Worm (Caenorhabditis elegans) whole organism, L4 larva: Measurements from ENCODE around the gene F22B7.3.
A peak's percentile ranks its signal among the peaks of the same experiment; 100 is the strongest.

Experiments
- D1046.2 ChIP-seq: fragments of 200-800 bp; sonication (Bioruptor generic); IDR thresholded peaks from 2 replicates; pipeline ENCODE4 v1.3.6; 2022; ENCODE audit warnings: missing genetic modification characterization, missing compliant biosample characterization
- F37D6.2 ChIP-seq: sonication (generic microtip); optimal IDR thresholded peaks from 2 replicates; lab custom pipeline; 2016; ENCODE audit warnings: mild to moderate bottlenecking, missing genetic modification characterization, missing compliant biosample characterization
- F49E8.2 ChIP-seq: sonication (generic microtip); optimal IDR thresholded peaks from 2 replicates; lab custom pipeline; 2016; ENCODE audit warnings: missing compliant biosample characterization, mild to moderate bottlenecking, missing genetic modification characterization, borderline replicate concordance
- T20F7.1 ChIP-seq: fragments of 200-800 bp; sonication (Bioruptor generic); optimal IDR thresholded peaks from 2 replicates; lab custom pipeline; 2018; ENCODE audit warnings: mild to moderate bottlenecking, missing genetic modification characterization, missing compliant biosample characterization
- Y48G9A.11 ChIP-seq: fragments of 200-800 bp; sonication (Bioruptor generic); IDR thresholded peaks from 2 replicates; pipeline ENCODE4 v1.3.6; 2022; ENCODE audit warnings: missing genetic modification reagents, missing genetic modification characterization, missing compliant biosample characterization
- ZK546.5 ChIP-seq, 2 experiments: sonication (generic microtip); optimal IDR thresholded peaks; 2 replicates each; lab custom pipeline; 2017; ENCODE audit warnings: missing biosample characterization in 2 of 2, missing genetic modification characterization in 2 of 2
- aha-1 ChIP-seq: fragments of 150-350 bp; peaks from one replicate; lab custom pipeline; 2014; ENCODE audit warnings: missing biosample characterization, missing genetic modification characterization
- arid-1 ChIP-seq: fragments of 200-800 bp; sonication (Bioruptor generic); conservative IDR thresholded peaks from 2 replicates; pipeline ENCODE4 v1.3.6; 2022; ENCODE audit warnings: missing genetic modification reagents, missing genetic modification characterization, missing compliant biosample characterization
- daf-16 ChIP-seq, 3 experiments: sonication (generic microtip); optimal IDR thresholded peaks; 2 replicates each; lab custom pipeline; 2016 to 2017; ENCODE audit warnings: missing genetic modification characterization in 3 of 3, missing genetic modification reagents in 3 of 3, mild to moderate bottlenecking in 2 of 3, missing compliant biosample characterization in 2 of 3, missing biosample characterization in 1 of 3, moderate library complexity in 1 of 3
- dmd-8 ChIP-seq: fragments of 200-800 bp; sonication (Bioruptor generic); IDR thresholded peaks from 2 replicates; pipeline ENCODE4 v1.3.6; 2022; ENCODE audit warnings: missing genetic modification characterization, missing compliant biosample characterization
- dpl-1 ChIP-seq: fragments of 150-350 bp; optimal IDR thresholded peaks from 2 replicates; lab custom pipeline; 2014; ENCODE audit warnings: missing biosample characterization, missing genetic modification reagents, missing genetic modification characterization
- egl-43 ChIP-seq: fragments of 200-800 bp; sonication (Bioruptor generic); IDR thresholded peaks from 2 replicates; pipeline ENCODE4 v1.3.6; 2022; ENCODE audit warnings: missing genetic modification reagents, missing genetic modification characterization, missing compliant biosample characterization
- hif-1 ChIP-seq, 2 experiments: sonication (generic microtip); optimal IDR thresholded peaks; 2 replicates each; lab custom pipeline; 2016 to 2017; ENCODE audit warnings: missing compliant biosample characterization in 2 of 2, missing genetic modification characterization in 2 of 2, missing genetic modification reagents in 2 of 2, missing genotype in 2 of 2, mild to moderate bottlenecking in 1 of 2
- hlh-30 ChIP-seq: sonication (generic microtip); optimal IDR thresholded peaks from 2 replicates; lab custom pipeline; 2017; ENCODE audit warnings: antibody characterized with exemption, mild to moderate bottlenecking, missing genetic modification characterization, missing compliant biosample characterization; ENCODE audit not compliant: insufficient read depth
- lin-1 ChIP-seq: fragments of 200-800 bp; sonication (Bioruptor generic); IDR thresholded peaks from 2 replicates; pipeline ENCODE4 v1.3.6; 2022; ENCODE audit warnings: missing genetic modification reagents, missing genetic modification characterization, missing compliant biosample characterization
- lin-38 ChIP-seq: fragments of 200-800 bp; sonication (Bioruptor generic); IDR thresholded peaks from 2 replicates; pipeline ENCODE4 v1.3.6; 2022; ENCODE audit warnings: missing genetic modification reagents, missing genetic modification characterization, missing compliant biosample characterization
- lir-3 ChIP-seq: sonication (generic microtip); optimal IDR thresholded peaks from 2 replicates; lab custom pipeline; 2016; ENCODE audit warnings: mild to moderate bottlenecking, missing genetic modification characterization, missing compliant biosample characterization
- lsy-2 ChIP-seq, 2 experiments: fragments of 150-350 bp in 1 of 2; sonication (generic microtip) in 1 of 2; optimal IDR thresholded peaks; 2 replicates each; lab custom pipeline; 2014 to 2017; ENCODE audit warnings: missing biosample characterization in 2 of 2, missing genetic modification characterization in 2 of 2
- mep-1 ChIP-seq: fragments of 150-350 bp; sonication (generic microtip); optimal IDR thresholded peaks from 3 replicates; lab custom pipeline; 2014; ENCODE audit warnings: missing biosample characterization, missing genetic modification characterization
- mes-2 ChIP-seq: sonication (generic microtip); optimal IDR thresholded peaks from 2 replicates; lab custom pipeline; 2016; ENCODE audit warnings: missing genotype, mild to moderate bottlenecking, missing genetic modification characterization, missing compliant biosample characterization; ENCODE audit not compliant: poor library complexity, severe bottlenecking
- mxl-3 ChIP-seq: fragments of 200-800 bp; sonication (Bioruptor generic); optimal IDR thresholded peaks from 2 replicates; lab custom pipeline; 2018; ENCODE audit warnings: mild to moderate bottlenecking, missing genetic modification characterization, missing compliant biosample characterization
- nhr-237 ChIP-seq: sonication (generic microtip); optimal IDR thresholded peaks from 2 replicates; lab custom pipeline; 2017; ENCODE audit warnings: missing biosample characterization, missing genetic modification characterization
- nhr-28 ChIP-seq: fragments of 150-350 bp; optimal IDR thresholded peaks from 2 replicates; lab custom pipeline; 2014; ENCODE audit warnings: missing biosample characterization, missing genetic modification characterization
- nhr-41 ChIP-seq: fragments of 200-800 bp; sonication (Bioruptor generic); IDR thresholded peaks from 2 replicates; pipeline ENCODE4 v1.3.6; 2022; ENCODE audit warnings: missing genetic modification reagents, missing genetic modification characterization, missing compliant biosample characterization
- nhr-42 ChIP-seq: fragments of 200-800 bp; sonication (Bioruptor generic); IDR thresholded peaks from 2 replicates; pipeline ENCODE4 v1.3.6; 2022; ENCODE audit warnings: missing genetic modification characterization, missing compliant biosample characterization
- nhr-48 ChIP-seq: sonication (generic microtip); optimal IDR thresholded peaks from 2 replicates; lab custom pipeline; 2016; ENCODE audit warnings: mild to moderate bottlenecking, missing genetic modification characterization, missing compliant biosample characterization
- php-3 ChIP-seq: fragments of 200-800 bp; sonication (Bioruptor generic); IDR thresholded peaks from 2 replicates; pipeline ENCODE4 v1.3.6; 2022; ENCODE audit warnings: missing genetic modification reagents, missing genetic modification characterization, missing compliant biosample characterization
- saeg-2 ChIP-seq: fragments of 200-800 bp; sonication (Bioruptor generic); IDR thresholded peaks from 2 replicates; pipeline ENCODE4 v1.3.6; 2022; ENCODE audit warnings: missing genetic modification reagents, missing genetic modification characterization, missing compliant biosample characterization
- sdz-12 ChIP-seq: fragments of 200-800 bp; sonication (Bioruptor generic); optimal IDR thresholded peaks from 2 replicates; lab custom pipeline; 2018; ENCODE audit warnings: mild to moderate bottlenecking, missing genetic modification characterization, missing compliant biosample characterization
- set-16 ChIP-seq: fragments of 200-800 bp; sonication (Bioruptor generic); IDR thresholded peaks from 2 replicates; pipeline ENCODE4 v1.3.6; 2022; ENCODE audit warnings: missing genetic modification reagents, missing genetic modification characterization, missing compliant biosample characterization
- snpc-4 ChIP-seq: fragments of 150-350 bp; optimal IDR thresholded peaks from 2 replicates; lab custom pipeline; 2014; ENCODE audit warnings: missing biosample characterization, missing genetic modification characterization
- spr-1 ChIP-seq: sonication (generic microtip); optimal IDR thresholded peaks from 2 replicates; lab custom pipeline; 2016; ENCODE audit warnings: mild to moderate bottlenecking, missing genetic modification characterization, missing compliant biosample characterization
- unc-130 ChIP-seq: sonication (generic microtip); optimal IDR thresholded peaks from 2 replicates; lab custom pipeline; 2016; ENCODE audit warnings: missing genetic modification reagents, missing genetic modification characterization, missing compliant biosample characterization
- unc-62 ChIP-seq, 3 experiments: fragments of 150-350 bp in 1 of 3; sonication (generic microtip); optimal IDR thresholded peaks in 2 of 3; peaks in 1 of 3; 1 replicate in 1 of 3; 2 replicates in 2 of 3; lab custom pipeline; 2014 to 2017; ENCODE audit warnings: missing biosample characterization in 3 of 3, missing genetic modification characterization in 3 of 3, missing genetic modification reagents in 3 of 3, missing genotype in 1 of 3
- vab-7 ChIP-seq: fragments of 200-800 bp; sonication (Bioruptor generic); IDR thresholded peaks from 2 replicates; pipeline ENCODE4 v1.3.6; 2022; ENCODE audit warnings: missing genetic modification reagents, missing genetic modification characterization, missing compliant biosample characterization
- zfp-2 ChIP-seq: sonication (generic microtip); optimal IDR thresholded peaks from 2 replicates; lab custom pipeline; 2016; ENCODE audit warnings: mild to moderate bottlenecking, missing genetic modification characterization, missing compliant biosample characterization
- zip-2 ChIP-seq: fragments of 150-350 bp; optimal IDR thresholded peaks from 2 replicates; lab custom pipeline; 2014; ENCODE audit warnings: missing biosample characterization, missing genetic modification characterization
- ztf-11 ChIP-seq: fragments of 150-350 bp; optimal IDR thresholded peaks from 2 replicates; lab custom pipeline; 2014; ENCODE audit warnings: missing biosample characterization, missing genetic modification characterization

Gene F22B7.3

ce11 chrIII:8678371-8678770 lies 29.7 kb downstream of the F22B7.3 start (continued):
- TF ChIP-seq lin-1 (GFP tag; lab: Robert Waterston, UW) = peak; percentile 92
- peak; percentile 95 for TF ChIP-seq dmd-8 (GFP tag; lab: Robert Waterston, UW)
- TF ChIP-seq mxl-3 (GFP tag; lab: Kevin White, UChicago) = peak; percentile 62

- TF ChIP-seq ztf-11 (no peak), egl-43 (GFP tag; lab: Robert Waterston, UW) (no peak), lin-38 (GFP tag; lab: Robert Waterston, UW) (peak; percentile 60), vab-7 (no peak), F49E8.2 (tag; lab: Kevin White, UChicago) (no peak), spr-1 (no peak), hlh-30 (tag; lab: Kevin White, UChicago) (peak; percentile 22), zip-2 (tag; lab: Kevin White, UChicago) (no peak), lir-3 (tag; lab: Kevin White, UChicago) (no peak), sdz-12 (GFP tag; lab: Kevin White, UChicago) (no peak), zfp-2 (no peak), set-16 (GFP tag; lab: Robert Waterston, UW) (no peak), ZK546.5 (tag; optimal IDR thresholded peaks at IDR 0.05; lab: Kevin White, UChicago) (no peak), php-3 (GFP tag; lab: Robert Waterston, UW) (no peak), nhr-48 (tag; lab: Kevin White, UChicago) (no peak), arid-1 (no peak), lin-1 (GFP tag; lab: Robert Waterston, UW) (no peak), nhr-28 (tag; lab: Kevin White, UChicago) (no peak), snpc-4 (tag; lab: Kevin White, UChicago) (no peak), nhr-41 (GFP tag; lab: Robert Waterston, UW) (no peak), D1046.2 (GFP tag; lab: Robert Waterston, UW) (no peak), F37D6.2 (tag; lab: Kevin White, UChicago) (no peak), hif-1 (tag; optimal IDR thresholded peaks at IDR 0.05; lab: Kevin White, UChicago) (peak in 1 of 2 experiments; percentile 66), Y48G9A.11 (GFP tag; lab: Robert Waterston, UW) (0 out of 2 replicates have a peak, but pooled peaks have one; percentile 27), lsy-2 (tag; optimal IDR thresholded peaks at IDR 0.05; lab: Kevin White, UChicago) (peak in 1 of 2 experiments; percentile 35), nhr-237 (tag; lab: Kevin White, UChicago) (no peak), unc-130 (peak; percentile 90), mep-1 (tag; lab: Kevin White, UChicago) (peak; percentile 7), daf-16 (GFP tag; optimal IDR thresholded peaks at IDR 0.05; lab: Kevin White, UChicago) (no peak), daf-16 (tag; optimal IDR thresholded peaks at IDR 0.05; lab: Kevin White, UChicago) (peak; percentile 60), unc-62 (GFP tag; optimal IDR thresholded peaks at IDR 0.05 in 1 of 2; lab: Kevin White, UChicago) (no peak), unc-62 (tag; optimal IDR thresholded peaks at IDR 0.05; lab: Kevin White, UChicago) (no peak), mes-2 (tag; lab: Kevin White, UChicago) (peak; percentile 94), aha-1 (tag; lab: Kevin White, UChicago) (no peak), dpl-1 (GFP tag; lab: Kevin White, UChicago) (peak; percentile 39), nhr-42 (GFP tag; lab: Robert Waterston, UW) (no peak), T20F7.1 (no peak), saeg-2 (GFP tag; lab: Robert Waterston, UW) (no peak)
These were observed 35.1 kb downstream of the F22B7.3 start, which contains the start of gene fli-1 for ce11 chrIII:8683679-8684263. fli-1 (minus strand) TSS chrIII:8683736.
